Fruit fly (Drosophila melanogaster) whole organism, embryonic: Measurements from ENCODE around the gene miple1.

Experiments
- CG11723 ChIP-seq: fragments of 200-800 bp; sonication (Bioruptor generic); optimal IDR thresholded peaks from 2 replicates; lab custom pipeline; 2017; ENCODE audit warnings: missing biosample characterization, mild to moderate bottlenecking, missing genetic modification characterization
- CG14441 ChIP-seq: fragments of 200-800 bp; sonication (Bioruptor generic); IDR thresholded peaks from 2 replicates; pipeline ENCODE4 v1.3.6; 2022; ENCODE audit warnings: missing biosample characterization, missing genetic modification characterization
- CG14860 ChIP-seq: fragments of 200-800 bp; sonication (Bioruptor generic); IDR thresholded peaks from 3 replicates; pipeline ENCODE4 v1.3.6; 2022; ENCODE audit warnings: missing biosample characterization, missing genetic modification characterization; ENCODE audit not compliant: partially characterized antibody
- CG15601 ChIP-seq: fragments of 200-800 bp; sonication (Bioruptor generic); optimal IDR thresholded peaks from 3 replicates; lab custom pipeline; 2019; ENCODE audit warnings: missing biosample characterization, mild to moderate bottlenecking, missing genetic modification characterization, moderate library complexity
- CG15696 ChIP-seq: fragments of 200-800 bp; sonication (Bioruptor generic); optimal IDR thresholded peaks from 2 replicates; lab custom pipeline; 2019; ENCODE audit warnings: missing biosample characterization, mild to moderate bottlenecking, missing genetic modification characterization, moderate library complexity
- CG18262 ChIP-seq: fragments of 200-800 bp; optimal IDR thresholded peaks from 3 replicates; lab custom pipeline; 2019; ENCODE audit warnings: missing biosample characterization, mild to moderate bottlenecking, missing genetic modification characterization, moderate library complexity
- CG1832 ChIP-seq: fragments of 200-800 bp; sonication (Bioruptor generic); optimal IDR thresholded peaks from 2 replicates; lab custom pipeline; 2017; ENCODE audit warnings: missing biosample characterization, mild to moderate bottlenecking, missing genetic modification characterization, inconsistent platforms
- CG18476 ChIP-seq: fragments of 200-800 bp; sonication (Bioruptor generic); optimal IDR thresholded peaks from 2 replicates; lab custom pipeline; 2016; ENCODE audit warnings: missing biosample characterization, mild to moderate bottlenecking, missing genetic modification characterization
- CG2712 ChIP-seq: fragments of 200-800 bp; optimal IDR thresholded peaks from 3 replicates; lab custom pipeline; 2019; ENCODE audit warnings: missing biosample characterization, mild to moderate bottlenecking, missing genetic modification characterization, moderate library complexity
- CG33557 ChIP-seq: fragments of 200-800 bp; sonication (Bioruptor generic); optimal IDR thresholded peaks from 2 replicates; lab custom pipeline; 2019; ENCODE audit warnings: missing biosample characterization, mild to moderate bottlenecking, missing genetic modification characterization, moderate library complexity
- CG3726 ChIP-seq: fragments of 200-800 bp; sonication (Bioruptor generic); IDR thresholded peaks from 3 replicates; pipeline ENCODE4, ENCODE4 v1.3.6; 2022; ENCODE audit warnings: missing biosample characterization, missing genetic modification characterization
- CG3838 ChIP-seq: fragments of 200-800 bp; sonication (Bioruptor generic); optimal IDR thresholded peaks from 3 replicates; lab custom pipeline; 2016; ENCODE audit warnings: missing biosample characterization, missing genetic modification characterization
- CG4404 ChIP-seq: fragments of 200-800 bp; sonication (Bioruptor generic); IDR thresholded peaks from 2 replicates; pipeline ENCODE4 v1.3.6; 2022; ENCODE audit warnings: missing biosample characterization, missing genetic modification characterization
- CG6254 ChIP-seq: fragments of 200-800 bp; sonication (Bioruptor generic); optimal IDR thresholded peaks from 3 replicates; lab custom pipeline; 2017; ENCODE audit warnings: mild to moderate bottlenecking, missing biosample characterization, missing genetic modification reagents, missing genetic modification characterization
- CG6765 ChIP-seq: fragments of 200-800 bp; sonication (Bioruptor generic); optimal IDR thresholded peaks from 3 replicates; lab custom pipeline; 2017; ENCODE audit warnings: missing biosample characterization, mild to moderate bottlenecking, missing genetic modification characterization
- CG7987 ChIP-seq: fragments of 200-800 bp; sonication (Bioruptor generic); optimal IDR thresholded peaks from 2 replicates; lab custom pipeline; 2018; ENCODE audit warnings: missing biosample characterization, mild to moderate bottlenecking, missing genetic modification characterization, moderate library complexity
- CG8089 ChIP-seq: fragments of 200-800 bp; sonication (Bioruptor generic); optimal IDR thresholded peaks from 3 replicates; lab custom pipeline; 2016; ENCODE audit warnings: missing biosample characterization, missing genetic modification characterization
- CG9609 ChIP-seq: fragments of 200-800 bp; sonication (Bioruptor generic); optimal IDR thresholded peaks from 3 replicates; lab custom pipeline; 2016; ENCODE audit warnings: missing biosample characterization, missing genetic modification characterization
- CG9876 ChIP-seq: fragments of 200-800 bp; sonication (Bioruptor generic); optimal IDR thresholded peaks from 2 replicates; lab custom pipeline; 2016; ENCODE audit warnings: missing biosample characterization, missing genetic modification characterization
- CHES-1-like ChIP-seq: fragments of 200-800 bp; sonication (Bioruptor generic); optimal IDR thresholded peaks from 2 replicates; lab custom pipeline; 2016; ENCODE audit warnings: missing biosample characterization, missing genetic modification characterization
- CTCF ChIP-seq: fragments of 200-800 bp; sonication (Bioruptor generic); optimal IDR thresholded peaks from 2 replicates; lab custom pipeline; 2017; ENCODE audit warnings: missing biosample characterization, mild to moderate bottlenecking, missing genetic modification characterization, moderate library complexity
- D ChIP-seq, 2 experiments: fragments of 200-800 bp in 1 of 2; fragments of >200 bp in 1 of 2; sonication (Bioruptor generic) in 1 of 2; optimal IDR thresholded peaks; 2 replicates in 1 of 2; 3 replicates in 1 of 2; lab custom pipeline; 2017; ENCODE audit warnings: mild to moderate bottlenecking in 1 of 2, missing biosample characterization in 1 of 2, missing genetic modification characterization in 1 of 2, missing genetic modification reagents in 1 of 2
- Dll ChIP-seq: fragments of 200-800 bp; sonication (Bioruptor generic); IDR thresholded peaks from 4 replicates; pipeline ENCODE4 v1.3.6; 2022; ENCODE audit warnings: missing biosample characterization, missing genetic modification characterization; ENCODE audit not compliant: partially characterized antibody
- Dref ChIP-seq: fragments of 200-800 bp; sonication (Bioruptor generic); IDR thresholded peaks from 2 replicates; pipeline ENCODE4 v1.3.6; 2022; ENCODE audit warnings: missing biosample characterization, missing genetic modification characterization
- Fer2 ChIP-seq: fragments of 200-800 bp; sonication (Bioruptor generic); optimal IDR thresholded peaks from 2 replicates; lab custom pipeline; 2018; ENCODE audit warnings: missing biosample characterization, mild to moderate bottlenecking, missing genetic modification characterization, moderate library complexity
- Gug ChIP-seq: fragments of 200-800 bp; sonication (Bioruptor generic); IDR thresholded peaks from 4 replicates; pipeline ENCODE4 v1.3.6; 2022; ENCODE audit warnings: missing biosample characterization, missing genetic modification characterization
- Hey ChIP-seq: fragments of 200-800 bp; sonication (Bioruptor generic); optimal IDR thresholded peaks from 3 replicates; lab custom pipeline; 2018; ENCODE audit warnings: missing biosample characterization, mild to moderate bottlenecking, missing genetic modification characterization
- Max ChIP-seq: fragments of 200-800 bp; sonication (Bioruptor generic); optimal IDR thresholded peaks from 2 replicates; lab custom pipeline; 2016; ENCODE audit warnings: missing biosample characterization, mild to moderate bottlenecking, missing genetic modification characterization
- NC2α ChIP-seq: fragments of 200-800 bp; sonication (Bioruptor generic); optimal IDR thresholded peaks from 2 replicates; lab custom pipeline; 2016; ENCODE audit warnings: missing biosample characterization, missing genetic modification characterization
- Tbp ChIP-seq: fragments of >200 bp; optimal IDR thresholded peaks from 2 replicates; lab custom pipeline; 2018; ENCODE audit warnings: missing biosample characterization, missing genetic modification characterization
- Vsx1 ChIP-seq: fragments of 200-800 bp; sonication (Bioruptor generic); optimal IDR thresholded peaks from 2 replicates; lab custom pipeline; 2017; ENCODE audit warnings: missing biosample characterization, mild to moderate bottlenecking, missing genetic modification characterization, missing genetic modification reagents
- aop ChIP-seq: fragments of 200-800 bp; sonication (Bioruptor generic); IDR thresholded peaks from 2 replicates; pipeline ENCODE4 v1.3.6; 2022; ENCODE audit warnings: missing biosample characterization, missing genetic modification characterization
- ase ChIP-seq: fragments of 200-800 bp; sonication (Bioruptor generic); IDR thresholded peaks from 3 replicates; pipeline ENCODE4 v1.3.6; 2022; ENCODE audit warnings: missing biosample characterization, missing genetic modification characterization
- az2 ChIP-seq: fragments of 200-800 bp; sonication (Bioruptor generic); optimal IDR thresholded peaks from 3 replicates; lab custom pipeline; 2016; ENCODE audit warnings: missing biosample characterization, missing genetic modification characterization
- bab2 ChIP-seq: fragments of 200-800 bp; sonication (Bioruptor generic); optimal IDR thresholded peaks from 2 replicates; lab custom pipeline; 2016; ENCODE audit warnings: missing biosample characterization, missing genetic modification characterization
- bigmax ChIP-seq: fragments of 200-800 bp; sonication (Bioruptor generic); optimal IDR thresholded peaks from 2 replicates; lab custom pipeline; 2018; ENCODE audit warnings: missing biosample characterization, mild to moderate bottlenecking, missing genetic modification characterization
- bowl ChIP-seq: fragments of 200-800 bp; sonication (Bioruptor generic); IDR thresholded peaks from 2 replicates; pipeline ENCODE4 v1.3.6; 2022; ENCODE audit warnings: missing biosample characterization, missing genetic modification characterization
- en ChIP-seq: fragments of 200-800 bp; sonication (Bioruptor generic); optimal IDR thresholded peaks from 2 replicates; lab custom pipeline; 2016; ENCODE audit warnings: missing biosample characterization, missing genetic modification characterization
- ewg ChIP-seq: fragments of 200-800 bp; sonication (Bioruptor generic); optimal IDR thresholded peaks from 3 replicates; lab custom pipeline; 2017; ENCODE audit warnings: mild to moderate bottlenecking, missing biosample characterization, missing genetic modification reagents, missing genetic modification characterization
- gro ChIP-seq: fragments of 200-800 bp; sonication (Bioruptor generic); optimal IDR thresholded peaks from 2 replicates; lab custom pipeline; 2016; ENCODE audit warnings: missing biosample characterization, missing genetic modification characterization
- hbn ChIP-seq: fragments of 200-800 bp; sonication (Bioruptor generic); IDR thresholded peaks from 2 replicates; pipeline ENCODE4 v1.3.6; 2022; ENCODE audit warnings: missing biosample characterization, missing genetic modification characterization; ENCODE audit not compliant: partially characterized antibody
- insv ChIP-seq, 2 experiments: fragments of 200-800 bp; sonication (Bioruptor generic); optimal IDR thresholded peaks; 3 replicates each; lab custom pipeline; 2016 to 2018; ENCODE audit warnings: missing biosample characterization in 2 of 2, missing genetic modification characterization in 2 of 2
- maf-S ChIP-seq: fragments of 200-800 bp; sonication (Bioruptor generic); optimal IDR thresholded peaks from 2 replicates; lab custom pipeline; 2016; ENCODE audit warnings: missing biosample characterization, missing genetic modification characterization
- p53 ChIP-seq: fragments of 200-800 bp; sonication (Bioruptor generic); optimal IDR thresholded peaks from 2 replicates; lab custom pipeline; 2016; ENCODE audit warnings: missing biosample characterization, missing genetic modification characterization
- peb ChIP-seq: fragments of 200-800 bp; sonication (Bioruptor generic); IDR thresholded peaks from 2 replicates; pipeline ENCODE4 v1.3.6; 2022; ENCODE audit warnings: missing biosample characterization, missing genetic modification characterization
- ro ChIP-seq: fragments of 200-800 bp; sonication (Bioruptor generic); IDR thresholded peaks from 2 replicates; pipeline ENCODE4 v1.3.6; 2022; ENCODE audit warnings: missing biosample characterization, missing genetic modification characterization
- run ChIP-seq: fragments of 200-800 bp; sonication (Bioruptor generic); optimal IDR thresholded peaks from 3 replicates; lab custom pipeline; 2018; ENCODE audit warnings: missing biosample characterization, mild to moderate bottlenecking, missing genetic modification characterization
- seq ChIP-seq: fragments of 200-800 bp; sonication (Bioruptor generic); IDR thresholded peaks from 2 replicates; pipeline ENCODE4 v1.3.6; 2022; ENCODE audit warnings: missing biosample characterization, missing genetic modification characterization
- toy ChIP-seq: fragments of 200-800 bp; sonication (Bioruptor generic); IDR thresholded peaks from 2 replicates; pipeline ENCODE4 v1.3.6; 2022; ENCODE audit warnings: missing biosample characterization, missing genetic modification characterization
- tup ChIP-seq: fragments of 200-800 bp; sonication (Bioruptor generic); optimal IDR thresholded peaks from 2 replicates; lab custom pipeline; 2016; ENCODE audit warnings: missing biosample characterization, mild to moderate bottlenecking, missing genetic modification characterization, moderate library complexity
- zf30C ChIP-seq: fragments of 200-800 bp; sonication (Bioruptor generic); optimal IDR thresholded peaks from 3 replicates; lab custom pipeline; 2018; ENCODE audit warnings: missing biosample characterization, mild to moderate bottlenecking, missing genetic modification characterization

The miple1 gene

DNA sequence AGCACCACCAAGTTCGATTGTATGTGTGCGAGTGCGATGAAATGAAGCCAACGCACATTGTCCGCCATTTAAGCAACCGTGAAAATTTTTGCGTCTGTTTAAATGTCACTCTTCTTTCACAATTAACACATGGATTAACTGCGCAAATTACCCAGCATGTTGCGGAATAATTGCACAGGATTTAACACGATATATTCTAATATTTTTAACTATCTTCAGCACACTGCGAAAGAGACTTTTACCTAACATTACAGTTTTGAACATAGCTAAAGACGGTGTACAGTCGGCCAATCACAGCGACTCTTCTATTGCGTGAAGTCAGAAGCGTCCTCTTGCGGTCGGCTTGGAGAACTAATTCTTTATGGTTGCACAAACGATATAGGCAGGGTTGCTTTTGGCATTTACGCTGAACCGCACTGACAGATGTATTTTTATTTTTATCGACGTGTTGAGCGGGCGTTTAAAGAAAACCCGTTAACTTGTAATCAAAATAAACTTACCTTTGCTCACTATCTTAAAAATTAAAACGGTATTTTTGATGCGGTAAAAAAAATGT, 20.4 kb upstream of the miple1 start (continued):
- TF ChIP-seq ro (GFP tag; lab: Robert Waterston, UW) (no peak), CG4404 (GFP tag; lab: Robert Waterston, UW) (no peak), CG14441 (GFP tag; lab: Robert Waterston, UW) (0 out of 2 replicates have a peak, but pooled peaks have one; percentile 29), run (tag; lab: Kevin White, UChicago) (no peak), maf-S (no peak), Fer2 (tag; lab: Kevin White, UChicago) (no peak), Gug (no peak), toy (no peak), gro (GFP tag; lab: Kevin White, UChicago) (peak; percentile 70), Dll (GFP tag; lab: Robert Waterston, UW) (peak; percentile 25; the same call in 2 of the 4 replicates), insv (GFP tag; optimal IDR thresholded peaks at IDR 0.05; lab: Kevin White, UChicago) (peak in 1 of 2 experiments; percentile 30), bab2 (GFP tag; lab: Kevin White, UChicago) (no peak), CG15696 (tag; lab: Kevin White, UChicago) (no peak), ase (GFP tag; lab: Robert Waterston, UW) (peak; percentile 61; the same call in 1 of the 3 replicates), Hey (no peak), CG15601 (tag; lab: Kevin White, UChicago) (no peak), aop (GFP tag; lab: Robert Waterston, UW) (no peak), Max (GFP tag; lab: Kevin White, UChicago) (no peak), en (GFP tag; lab: Kevin White, UChicago) (peak; percentile 36), CG9609 (peak; percentile 54), hbn (GFP tag; lab: Robert Waterston, UW) (peak; percentile 26; the same call in 1 of the 2 replicates), bigmax (GFP tag; lab: Kevin White, UChicago) (peak; percentile 54), CG9876 (peak; percentile 44), CG33557 (GFP tag; lab: Kevin White, UChicago) (no peak), zf30C (GFP tag; lab: Kevin White, UChicago) (no peak), CG3726 (GFP tag; lab: Robert Waterston, UW) (no peak), CG18476 (GFP tag; lab: Kevin White, UChicago) (no peak), CG18262 (tag; lab: Kevin White, UChicago) (no peak), CG1832 (GFP tag; lab: Kevin White, UChicago) (no peak), ewg (no peak), p53 (peak; percentile 17), CG6765 (GFP tag; lab: Kevin White, UChicago) (no peak), Tbp (GFP tag; lab: Kevin White, UChicago) (no peak), Vsx1 (GFP tag; lab: Kevin White, UChicago) (no peak), CHES-1-like (peak; percentile 50), CG6254 (GFP tag; lab: Kevin White, UChicago) (no peak), seq (GFP tag; lab: Robert Waterston, UW) (no peak), Dref (peak; percentile 97), CG11723 (GFP tag; lab: Kevin White, UChicago) (no peak), CG3838 (no peak), CG14860 (GFP tag; lab: Robert Waterston, UW) (peak; percentile 67), D (optimal IDR thresholded peaks at IDR 0.05; lab: Kevin White, UChicago) (no peak), D (GFP tag; optimal IDR thresholded peaks at IDR 0.05; lab: Kevin White, UChicago) (no peak), CG8089 (GFP tag; lab: Kevin White, UChicago) (peak; percentile 1), tup (GFP tag; lab: Kevin White, UChicago) (no peak), bowl (no peak), NC2α (no peak), az2 (GFP tag; lab: Kevin White, UChicago) (peak; percentile 6), peb (no peak), CG7987 (GFP tag; lab: Kevin White, UChicago) (peak; percentile 83), CG2712 (tag; lab: Kevin White, UChicago) (peak; percentile 29), CTCF (GFP tag; lab: Kevin White, UChicago) (peak; percentile 96)
